Worm (Caenorhabditis elegans): ENCODE measurements around the gene sre-20.
A peak's percentile ranks its signal among the peaks of the same experiment; 100 is the strongest.

The sre-20 gene

ce11 chrV:12741684-12742083, 43.1 kb downstream of the sre-20 start, which contains the start of gene hrg-7:
TSS of gene hrg-7 (plus strand) at chrV:12742041.
- TF ChIP-seq gmeb-1 (tag; optimal IDR thresholded peaks at IDR 0.05) = peak; percentile 8
- no peak for TF ChIP-seq elt-1 (tag; optimal IDR thresholded peaks at IDR 0.05)
- TF ChIP-seq ztf-1 (GFP tag; conservative IDR thresholded peaks at IDR 0.05) = no peak
- TF ChIP-seq crh-2 (tag; optimal IDR thresholded peaks at IDR 0.05) = peak; percentile 70
- peak; percentile 82 for TF ChIP-seq fos-1 (tag; optimal IDR thresholded peaks at IDR 0.05)
- peak; percentile 54 for TF ChIP-seq sma-9 (GFP tag; optimal IDR thresholded peaks at IDR 0.05)
- TF ChIP-seq sma-9 (tag; optimal IDR thresholded peaks at IDR 0.05) = no peak
- TF ChIP-seq nhr-129 (tag; optimal IDR thresholded peaks at IDR 0.05) = peak; percentile 96
- TF ChIP-seq elt-3 (tag; optimal IDR thresholded peaks at IDR 0.05) = no peak
- TF ChIP-seq nhr-237 (tag; optimal IDR thresholded peaks at IDR 0.05) = no peak
- no peak for TF ChIP-seq ceh-16 (tag; optimal IDR thresholded peaks at IDR 0.05)

ce11 chrV:12736166-12736753, 48.5 kb downstream of the sre-20 start, which contains the start of gene cky-1:
TSS of gene cky-1 (plus strand) at chrV:12736703.
- TF ChIP-seq peb-1 (tag; optimal IDR thresholded peaks at IDR 0.05) (peak; percentile 71), nhr-129 (tag; optimal IDR thresholded peaks at IDR 0.05) (no peak)

ce11 chrV:12733465-12734248, 51.1 kb downstream of the sre-20 start, which contains the start of the genes dhs-21 and xbx-9:
TSS of gene dhs-21 (minus strand) at chrV:12733645.
TSS of gene xbx-9 (plus strand) at chrV:12734198.
- TF ChIP-seq nhr-129 (tag; optimal IDR thresholded peaks at IDR 0.05) (peak; percentile 87), lin-39 (tag; optimal IDR thresholded peaks at IDR 0.05) (no peak), sma-9 (GFP tag; optimal IDR thresholded peaks at IDR 0.05) (peak; percentile 50), sma-9 (tag; optimal IDR thresholded peaks at IDR 0.05) (no peak), ZK546.5 (tag; optimal IDR thresholded peaks at IDR 0.05) (no peak), fos-1 (tag; optimal IDR thresholded peaks at IDR 0.05) (peak; percentile 59), sma-3 (GFP tag; optimal IDR thresholded peaks at IDR 0.05) (peak; percentile 11), blmp-1 (tag; optimal IDR thresholded peaks at IDR 0.05; ENCODE audit: insufficient read depth) (no peak)

Data from whole organism, L2 larva.